Fruit fly (Drosophila melanogaster): ENCODE measurements around the gene CG33322.

CG33322 gene

DNA sequence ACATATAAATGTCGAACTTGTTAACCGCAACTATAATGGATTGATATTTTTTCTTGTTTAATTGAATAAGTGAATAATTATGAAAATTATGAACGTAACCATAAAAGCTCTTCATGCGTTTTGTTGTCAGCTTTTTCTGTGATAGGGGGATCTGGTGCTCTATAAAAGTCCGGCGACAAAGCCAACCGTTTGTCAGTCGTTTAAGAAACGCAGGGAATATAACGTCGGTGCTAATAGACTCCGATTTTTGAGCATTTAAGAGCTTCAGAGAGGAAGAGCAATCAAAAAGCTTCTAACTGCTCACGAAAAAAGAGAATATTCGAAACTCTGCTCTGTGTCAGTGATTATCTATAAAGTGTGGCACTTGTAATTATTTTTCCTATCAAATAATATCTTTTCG lies 15.0 kb upstream of the CG33322 start, which contains the start of gene CG31674 (continued):
- TF ChIP-seq CG2678 (tag; optimal IDR thresholded peaks at IDR 0.05) (peak; percentile 31), lab (GFP tag; optimal IDR thresholded peaks at IDR 0.05) (peak; percentile 16), Med (GFP tag) (peak; percentile 90), chinmo (GFP tag; IDR thresholded peaks at IDR 0.05; ENCODE audit: partially characterized antibody) (peak; percentile 94; the same call in 2 of the 4 replicates), gro (GFP tag; optimal IDR thresholded peaks at IDR 0.05) (peak; percentile 47), NFAT (GFP tag; IDR thresholded peaks at IDR 0.05) (peak; percentile 13; the same call in 1 of the 2 replicates), kay (GFP tag; optimal IDR thresholded peaks at IDR 0.05) (no peak), sima (GFP tag; optimal IDR thresholded peaks at IDR 0.05) (no peak), caup (GFP tag; optimal IDR thresholded peaks at IDR 0.05; ENCODE audit: severe bottlenecking) (peak; percentile 35), exex (tag; optimal IDR thresholded peaks at IDR 0.05) (peak; percentile 79), luna (GFP tag; optimal IDR thresholded peaks at IDR 0.05) (no peak)

dm6 chr2L:20829755-20830396 lies 13.8 kb upstream of the CG33322 start:
- peak; percentile 33 for TF ChIP-seq Fer1 (GFP tag; optimal IDR thresholded peaks at IDR 0.05)
- TF ChIP-seq fd3F (GFP tag; optimal IDR thresholded peaks at IDR 0.05), result peak; percentile 4
- peak; percentile 13; the same call in 1 of the 3 replicates for TF ChIP-seq dysf (GFP tag; IDR thresholded peaks at IDR 0.05)
- no peak for TF ChIP-seq eyg (GFP tag; optimal IDR thresholded peaks at IDR 0.05)
- no peak for TF ChIP-seq CG30020 (tag; optimal IDR thresholded peaks at IDR 0.05)
- TF ChIP-seq B-H2 (GFP tag; optimal IDR thresholded peaks at IDR 0.05), result peak; percentile 45
- peak; percentile 18; the same call in 1 of the 2 replicates for TF ChIP-seq CG13287 (GFP tag; IDR thresholded peaks at IDR 0.05; ENCODE audit: partially characterized antibody)
- no peak for TF ChIP-seq CG8944 (GFP tag; optimal IDR thresholded peaks at IDR 0.05)
- TF ChIP-seq Rfx (GFP tag; IDR thresholded peaks at IDR 0.05), result peak; percentile 32; the same call in 1 of the 2 replicates
- TF ChIP-seq MBD-R2 (GFP tag; IDR thresholded peaks at IDR 0.05), result peak; percentile 19; the same call in 1 of the 2 replicates
- peak; percentile 61 for TF ChIP-seq row (GFP tag; IDR thresholded peaks at IDR 0.05)
- TF ChIP-seq CG10321 (GFP tag; IDR thresholded peaks at IDR 0.05), result 0 out of 2 replicates have a peak, but pooled peaks have one; percentile 8
- TF ChIP-seq fd96Cb (tag; optimal IDR thresholded peaks at IDR 0.05), result no peak
- peak; percentile 5 for TF ChIP-seq CG15269 (tag; optimal IDR thresholded peaks at IDR 0.05)
- no peak for TF ChIP-seq CG34224 (GFP tag; IDR thresholded peaks at IDR 0.05; ENCODE audit: partially characterized antibody)
- TF ChIP-seq CG2120 (GFP tag; optimal IDR thresholded peaks at IDR 0.05), result peak; percentile 9
- TF ChIP-seq Jarid2 (GFP tag; optimal IDR thresholded peaks at IDR 0.05), result no peak
- no peak for TF ChIP-seq Sry-β (GFP tag; optimal IDR thresholded peaks at IDR 0.05)
- TF ChIP-seq CG18619 (GFP tag; optimal IDR thresholded peaks at IDR 0.05), result no peak
- TF ChIP-seq CG11695 (GFP tag; IDR thresholded peaks at IDR 0.05), result 0 out of 3 replicates have a peak, but pooled peaks have one; percentile 9
- TF ChIP-seq grau (tag; optimal IDR thresholded peaks at IDR 0.05), result peak; percentile 4
- no peak for TF ChIP-seq Deaf1 (tag; optimal IDR thresholded peaks at IDR 0.05)
- peak; percentile 26 for TF ChIP-seq CG11504 (tag; optimal IDR thresholded peaks at IDR 0.05)
- TF ChIP-seq Meics (GFP tag; optimal IDR thresholded peaks at IDR 0.05), result peak; percentile 3
- TF ChIP-seq crp (GFP tag; optimal IDR thresholded peaks at IDR 0.05), result peak in 1 of 2 experiments; percentile 77
- TF ChIP-seq CG2678 (tag; optimal IDR thresholded peaks at IDR 0.05), result peak; percentile 48
- TF ChIP-seq CG14014 (GFP tag; IDR thresholded peaks at IDR 0.05), result no peak
- TF ChIP-seq pros (GFP tag; optimal IDR thresholded peaks at IDR 0.05), result no peak
- TF ChIP-seq psq (GFP tag; optimal IDR thresholded peaks at IDR 0.05), result no peak
- peak; percentile 3 for TF ChIP-seq CG7839 (tag; optimal IDR thresholded peaks at IDR 0.05)
- TF ChIP-seq bcd (GFP tag; optimal IDR thresholded peaks at IDR 0.05), result peak; percentile 4
- no peak for TF ChIP-seq klu (GFP tag; IDR thresholded peaks at IDR 0.05)
- TF ChIP-seq CG31441 (GFP tag; IDR thresholded peaks at IDR 0.05), result no peak
- peak; percentile 14 for TF ChIP-seq CG10543 (GFP tag; optimal IDR thresholded peaks at IDR 0.05)
- TF ChIP-seq exex (tag; optimal IDR thresholded peaks at IDR 0.05), result peak; percentile 17
- TF ChIP-seq D19A (tag; optimal IDR thresholded peaks at IDR 0.05), result peak; percentile 50
- peak; percentile 18 for TF ChIP-seq CG13894 (tag; optimal IDR thresholded peaks at IDR 0.05)
- TF ChIP-seq Ptx1 (GFP tag; IDR thresholded peaks at IDR 0.05), result 0 out of 2 replicates have a peak, but pooled peaks have one; percentile 16

All from whole organism, embryonic.